Worm (Caenorhabditis elegans): Measurements from ENCODE around the gene sra-2.

The sra-2 gene

DNA sequence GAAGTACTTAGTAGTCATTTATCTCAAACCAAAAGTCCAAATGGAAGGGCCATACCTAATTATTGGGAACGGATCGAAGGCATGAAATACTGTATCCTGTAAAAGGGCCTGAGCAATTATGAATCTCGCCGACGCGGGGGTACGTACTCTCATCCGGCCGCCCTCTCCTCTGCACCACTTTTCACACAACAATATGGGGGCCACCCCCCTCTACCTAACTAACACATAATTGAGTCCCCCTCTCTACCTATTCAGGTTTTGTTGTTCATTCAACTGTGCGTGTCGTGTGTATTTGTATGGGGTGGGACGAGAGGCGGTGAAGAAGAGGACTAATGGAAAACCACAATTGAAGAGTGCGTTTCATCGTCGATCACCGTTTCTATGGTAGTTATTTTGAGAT is 45.8 kb downstream of the sra-2 start:
- TF ChIP-seq flt-1 (GFP tag; IDR thresholded peaks at IDR 0.05) (no peak), hmg-4 (GFP tag; optimal IDR thresholded peaks at IDR 0.05) (peak; percentile 39), ets-7 (tag; optimal IDR thresholded peaks at IDR 0.05) (no peak), tra-4 (tag; optimal IDR thresholded peaks at IDR 0.05) (no peak), F13C5.2 (tag; optimal IDR thresholded peaks at IDR 0.05) (peak; percentile 20)

ce11 chrII:9575670-9576069 is 47.1 kb downstream of the sra-2 start, which contains the start of gene exc-7:
exc-7 (plus strand) TSS chrII:9575970.
- no peak for TF ChIP-seq ama-1 (optimal IDR thresholded peaks at IDR 0.05)
- no peak for TF ChIP-seq tbx-11 (GFP tag; IDR thresholded peaks at IDR 0.05)
- no peak for TF ChIP-seq ceh-13 (GFP tag; optimal IDR thresholded peaks at IDR 0.05)
- TF ChIP-seq hmg-4 (GFP tag; optimal IDR thresholded peaks at IDR 0.05) = no peak
- no peak for TF ChIP-seq ets-7 (tag; optimal IDR thresholded peaks at IDR 0.05)
- no peak for TF ChIP-seq sea-1 (GFP tag; conservative IDR thresholded peaks at IDR 0.05)
- no peak for TF ChIP-seq tra-4 (tag; optimal IDR thresholded peaks at IDR 0.05)
- TF ChIP-seq hnd-1 (tag; optimal IDR thresholded peaks at IDR 0.05) = no peak
- no peak for TF ChIP-seq ceh-36 (tag; optimal IDR thresholded peaks at IDR 0.05)
- TF ChIP-seq flt-1 (GFP tag; IDR thresholded peaks at IDR 0.05) = no peak
- TF ChIP-seq aly-1 (tag; optimal IDR thresholded peaks at IDR 0.05) = no peak
- no peak for TF ChIP-seq scrt-1 (GFP tag; IDR thresholded peaks at IDR 0.05)
- TF ChIP-seq tbx-37 (GFP tag; conservative IDR thresholded peaks at IDR 0.05) = no peak
- TF ChIP-seq pes-1 (GFP tag; IDR thresholded peaks at IDR 0.05) = no peak
- no peak for TF ChIP-seq F13C5.2 (tag; optimal IDR thresholded peaks at IDR 0.05)
- TF ChIP-seq hmbx-1 (tag; optimal IDR thresholded peaks at IDR 0.05) = no peak
- no peak for TF ChIP-seq B0310.2 (tag; optimal IDR thresholded peaks at IDR 0.05)

DNA sequence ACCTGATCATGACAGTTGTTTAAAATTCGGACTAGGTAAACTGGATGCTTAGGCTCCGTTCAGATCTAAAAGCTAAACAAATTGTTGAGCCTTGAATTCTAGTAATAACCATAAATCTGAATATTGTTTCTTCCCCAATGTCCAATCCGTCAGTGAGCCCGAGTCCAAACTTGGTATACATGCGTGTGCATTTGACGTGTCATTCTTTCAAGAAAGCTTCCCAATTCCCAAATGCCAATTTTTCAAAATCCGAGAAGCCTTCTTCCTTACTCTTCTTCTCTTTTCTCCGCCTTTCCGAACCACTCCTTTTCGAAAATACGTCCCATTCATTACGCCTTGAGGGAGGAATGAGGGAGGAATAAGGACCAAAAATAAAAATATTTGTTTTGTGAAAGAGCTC is 48.1 kb downstream of the sra-2 start:
- TF ChIP-seq pes-1 (GFP tag; IDR thresholded peaks at IDR 0.05) (no peak), ceh-36 (tag; optimal IDR thresholded peaks at IDR 0.05) (no peak), B0310.2 (tag; optimal IDR thresholded peaks at IDR 0.05) (no peak), ets-7 (tag; optimal IDR thresholded peaks at IDR 0.05) (no peak), sea-1 (GFP tag; conservative IDR thresholded peaks at IDR 0.05) (no peak), hmg-4 (GFP tag; optimal IDR thresholded peaks at IDR 0.05) (no peak), tbx-37 (GFP tag; conservative IDR thresholded peaks at IDR 0.05) (no peak), aly-1 (tag; optimal IDR thresholded peaks at IDR 0.05) (no peak), hnd-1 (tag; optimal IDR thresholded peaks at IDR 0.05) (no peak), tbx-11 (GFP tag; IDR thresholded peaks at IDR 0.05) (no peak), hmbx-1 (tag; optimal IDR thresholded peaks at IDR 0.05) (no peak), ama-1 (optimal IDR thresholded peaks at IDR 0.05) (no peak), ceh-13 (GFP tag; optimal IDR thresholded peaks at IDR 0.05) (no peak), flt-1 (GFP tag; IDR thresholded peaks at IDR 0.05) (no peak), scrt-1 (GFP tag; IDR thresholded peaks at IDR 0.05) (no peak), F13C5.2 (tag; optimal IDR thresholded peaks at IDR 0.05) (no peak), tra-4 (tag; optimal IDR thresholded peaks at IDR 0.05) (no peak)

- TF ChIP-seq ama-1 (optimal IDR thresholded peaks at IDR 0.05) = no peak
- no peak for TF ChIP-seq hmg-4 (GFP tag; optimal IDR thresholded peaks at IDR 0.05)
- no peak for TF ChIP-seq hnd-1 (tag; optimal IDR thresholded peaks at IDR 0.05)
- TF ChIP-seq ets-7 (tag; optimal IDR thresholded peaks at IDR 0.05) = no peak
- no peak for TF ChIP-seq B0310.2 (tag; optimal IDR thresholded peaks at IDR 0.05)
- no peak for TF ChIP-seq flt-1 (GFP tag; IDR thresholded peaks at IDR 0.05)
- no peak for TF ChIP-seq F13C5.2 (tag; optimal IDR thresholded peaks at IDR 0.05)
- TF ChIP-seq ceh-36 (tag; optimal IDR thresholded peaks at IDR 0.05) = no peak
- TF ChIP-seq aly-1 (tag; optimal IDR thresholded peaks at IDR 0.05) = no peak
- no peak for TF ChIP-seq tbx-37 (GFP tag; conservative IDR thresholded peaks at IDR 0.05)
- no peak for TF ChIP-seq scrt-1 (GFP tag; IDR thresholded peaks at IDR 0.05)
- no peak for TF ChIP-seq tbx-11 (GFP tag; IDR thresholded peaks at IDR 0.05)
Observed at ce11 chrII:9577630-9578029, 49.0 kb downstream of the sra-2 start.
